Worm (Caenorhabditis elegans): ENCODE results near the gene B0244.17.

DNA sequence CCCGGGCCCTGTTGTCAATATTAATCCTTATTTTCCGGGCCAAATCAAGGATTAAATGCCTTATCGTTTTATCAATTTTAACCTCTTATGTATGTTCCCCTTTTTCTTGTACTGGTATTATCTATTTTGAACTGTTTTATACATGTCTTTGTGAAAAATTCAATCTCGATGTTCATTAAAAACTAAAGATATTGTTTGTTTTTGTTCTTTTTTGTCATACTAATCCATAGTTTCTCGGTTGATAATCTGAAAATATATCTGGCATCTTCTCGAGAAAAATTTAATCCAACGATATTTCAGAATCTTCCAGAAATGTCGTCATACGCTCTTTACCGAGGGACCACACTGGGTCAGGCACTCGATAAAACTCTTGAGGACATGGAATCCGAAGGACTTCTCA, 39.3 kb upstream of the B0244.17 start, which contains the start of gene B0336.13:
- no peak for TF ChIP-seq ztf-11 (tag; optimal IDR thresholded peaks at IDR 0.05)
- no peak for TF ChIP-seq ama-1 (optimal IDR thresholded peaks at IDR 0.05)
- TF ChIP-seq elt-3 (tag; optimal IDR thresholded peaks at IDR 0.05) = no peak
- TF ChIP-seq unc-62 (GFP tag; optimal IDR thresholded peaks at IDR 0.05) = no peak
- no peak for TF ChIP-seq lin-39 (tag; optimal IDR thresholded peaks at IDR 0.05)
- no peak for TF ChIP-seq skn-1 (tag; optimal IDR thresholded peaks at IDR 0.05)
- TF ChIP-seq fos-1 (tag; optimal IDR thresholded peaks at IDR 0.05) = no peak
- no peak for TF ChIP-seq sem-4 (tag; optimal IDR thresholded peaks at IDR 0.05)
- no peak for TF ChIP-seq mab-5 (tag; optimal IDR thresholded peaks at IDR 0.05)
- TF ChIP-seq nhr-11 (tag; optimal IDR thresholded peaks at IDR 0.05) = no peak
- TF ChIP-seq nhr-12 (tag; optimal IDR thresholded peaks at IDR 0.05) = no peak
- no peak for TF ChIP-seq unc-39 (tag; optimal IDR thresholded peaks at IDR 0.05)
- TF ChIP-seq nhr-10 (tag; optimal IDR thresholded peaks at IDR 0.05) = no peak
